Worm (Caenorhabditis elegans) whole organism, L1 larva: ENCODE data around the gene Y37E11AR.7.
A peak's percentile ranks its signal among the peaks of the same experiment; 100 is the strongest.

Experiments used
- C16A3.4 ChIP-seq: fragments of 150-350 bp; optimal IDR thresholded peaks from 2 replicates; lab custom pipeline; 2014; ENCODE audit warnings: missing biosample characterization, missing genetic modification characterization
- aly-2 ChIP-seq: fragments of 150-350 bp; optimal IDR thresholded peaks from 2 replicates; lab custom pipeline; 2014; ENCODE audit warnings: missing biosample characterization, missing genetic modification characterization
- ama-1 ChIP-seq: fragments of 150-350 bp; optimal IDR thresholded peaks from 2 replicates; lab custom pipeline; 2014
- blmp-1 ChIP-seq: fragments of 150-350 bp; optimal IDR thresholded peaks from 2 replicates; lab custom pipeline; 2014; ENCODE audit warnings: missing biosample characterization, missing genetic modification characterization
- ceh-8 ChIP-seq: fragments of 200-800 bp; sonication (Bioruptor generic); optimal IDR thresholded peaks from 2 replicates; lab custom pipeline; 2018; ENCODE audit warnings: mild to moderate bottlenecking, missing genetic modification characterization, moderate library complexity, missing compliant biosample characterization
- ceh-82 ChIP-seq, 3 experiments: fragments of 150-350 bp in 1 of 3; sonication (generic microtip) in 2 of 3; optimal IDR thresholded peaks; 2 replicates each; lab custom pipeline; 2014 to 2017; ENCODE audit warnings: missing biosample characterization in 3 of 3, missing genetic modification characterization in 3 of 3
- ceh-88 ChIP-seq: fragments of 200-800 bp; sonication (Bioruptor generic); IDR thresholded peaks from 2 replicates; pipeline ENCODE4 v1.3.6; 2022; ENCODE audit warnings: missing genetic modification characterization, missing compliant biosample characterization
- ceh-90 ChIP-seq: sonication (generic microtip); optimal IDR thresholded peaks from 2 replicates; lab custom pipeline; 2016; ENCODE audit warnings: missing genetic modification characterization, missing compliant biosample characterization
- ces-1 ChIP-seq: fragments of 150-350 bp; optimal IDR thresholded peaks from 2 replicates; lab custom pipeline; 2014; ENCODE audit warnings: missing biosample characterization, missing genetic modification reagents, missing genetic modification characterization
- efl-1 ChIP-seq, 4 experiments: fragments of 150-350 bp; optimal IDR thresholded peaks in 3 of 4; peaks in 1 of 4; 1 replicate in 1 of 4; 2 replicates in 3 of 4; lab custom pipeline; 2014; ENCODE audit warnings: missing biosample characterization in 2 of 4, missing genetic modification characterization in 2 of 4, missing genetic modification reagents in 2 of 4
- egl-13 ChIP-seq: sonication (generic microtip); optimal IDR thresholded peaks from 2 replicates; lab custom pipeline; 2016; ENCODE audit warnings: missing genotype, missing genetic modification reagents, missing genetic modification characterization, missing compliant biosample characterization
- elt-3 ChIP-seq, 6 experiments: fragments of 150-350 bp in 1 of 6; sonication (generic microtip); optimal IDR thresholded peaks; 2 replicates each; lab custom pipeline; 2017 to 2018; ENCODE audit warnings: missing biosample characterization in 6 of 6, missing genetic modification characterization in 6 of 6, inconsistent platforms in 1 of 6
- ets-5 ChIP-seq: fragments of 200-800 bp; sonication (Bioruptor generic); IDR thresholded peaks from 2 replicates; pipeline ENCODE4 v1.3.6; 2022; ENCODE audit warnings: missing genetic modification characterization, missing compliant biosample characterization
- fkh-10 ChIP-seq: sonication (generic microtip); optimal IDR thresholded peaks from 2 replicates; lab custom pipeline; 2017; ENCODE audit warnings: missing biosample characterization, missing genetic modification reagents, missing genetic modification characterization
- fkh-8 ChIP-seq: sonication (generic microtip); optimal IDR thresholded peaks from 2 replicates; lab custom pipeline; 2016; ENCODE audit warnings: mild to moderate bottlenecking, missing genetic modification characterization, missing compliant biosample characterization
- fos-1 ChIP-seq: fragments of 150-350 bp; optimal IDR thresholded peaks from 2 replicates; lab custom pipeline; 2014; ENCODE audit warnings: missing biosample characterization, missing genetic modification characterization
- hlh-4 ChIP-seq: sonication (generic microtip); optimal IDR thresholded peaks from 2 replicates; lab custom pipeline; 2016; ENCODE audit warnings: mild to moderate bottlenecking, missing genetic modification characterization, missing compliant biosample characterization
- hpl-2 ChIP-seq: fragments of 150-350 bp; optimal IDR thresholded peaks from 2 replicates; lab custom pipeline; 2014; ENCODE audit warnings: missing biosample characterization, missing genetic modification reagents, missing genetic modification characterization
- jun-1 ChIP-seq: fragments of 150-350 bp; optimal IDR thresholded peaks from 2 replicates; lab custom pipeline; 2014; ENCODE audit warnings: missing biosample characterization, missing genetic modification reagents, missing genetic modification characterization
- lin-13 ChIP-seq: fragments of 150-350 bp; optimal IDR thresholded peaks from 2 replicates; lab custom pipeline; 2014; ENCODE audit warnings: missing biosample characterization, missing genetic modification reagents, missing genetic modification characterization
- lin-14 ChIP-seq: fragments of 200-800 bp; sonication (Bioruptor generic); optimal IDR thresholded peaks from 2 replicates; lab custom pipeline; 2018; ENCODE audit warnings: mild to moderate bottlenecking, missing genetic modification characterization, moderate library complexity, missing compliant biosample characterization
- lin-15B ChIP-seq: fragments of 150-350 bp; sonication (generic microtip); optimal IDR thresholded peaks from 3 replicates; lab custom pipeline; 2014; ENCODE audit warnings: missing biosample characterization, missing genetic modification characterization
- lin-35 ChIP-seq, 2 experiments: fragments of 150-350 bp; optimal IDR thresholded peaks; 2 replicates each; lab custom pipeline; 2014; ENCODE audit warnings: missing biosample characterization in 2 of 2, missing genetic modification characterization in 2 of 2, missing genetic modification reagents in 2 of 2
- lir-3 ChIP-seq: sonication (generic microtip); optimal IDR thresholded peaks from 2 replicates; lab custom pipeline; 2016; ENCODE audit warnings: mild to moderate bottlenecking, missing genetic modification characterization, moderate library complexity, missing compliant biosample characterization; ENCODE audit not compliant: poor library complexity
- lsy-2 ChIP-seq, 2 experiments: fragments of 150-350 bp; optimal IDR thresholded peaks; 2 replicates each; lab custom pipeline; 2014; ENCODE audit warnings: missing biosample characterization in 2 of 2, missing genetic modification characterization in 2 of 2
- mab-9 ChIP-seq: fragments of 200-800 bp; sonication (Bioruptor generic); IDR thresholded peaks from 2 replicates; pipeline ENCODE4 v1.3.6; 2022; ENCODE audit warnings: missing genetic modification reagents, missing genetic modification characterization, missing compliant biosample characterization
- mef-2 ChIP-seq: fragments of 150-350 bp; optimal IDR thresholded peaks from 2 replicates; lab custom pipeline; 2014; ENCODE audit warnings: missing biosample characterization, missing genetic modification characterization
- mep-1 ChIP-seq: fragments of 150-350 bp; optimal IDR thresholded peaks from 2 replicates; lab custom pipeline; 2014; ENCODE audit warnings: missing biosample characterization, missing genetic modification characterization
- nhr-19 ChIP-seq: fragments of 200-800 bp; sonication (Bioruptor generic); conservative IDR thresholded peaks from 2 replicates; pipeline ENCODE4 v1.3.6; 2022; ENCODE audit warnings: missing genetic modification characterization, missing compliant biosample characterization
- nhr-20 ChIP-seq: sonication (generic microtip); optimal IDR thresholded peaks from 2 replicates; lab custom pipeline; 2016; ENCODE audit warnings: mild to moderate bottlenecking, missing genetic modification characterization, missing compliant biosample characterization
- nhr-237 ChIP-seq: fragments of 150-350 bp; optimal IDR thresholded peaks from 2 replicates; lab custom pipeline; 2014; ENCODE audit warnings: missing biosample characterization, missing genetic modification characterization
- nhr-28 ChIP-seq: fragments of 150-350 bp; optimal IDR thresholded peaks from 2 replicates; lab custom pipeline; 2014; ENCODE audit warnings: missing biosample characterization, missing genetic modification characterization
- nhr-47 ChIP-seq: sonication (generic microtip); optimal IDR thresholded peaks from 2 replicates; lab custom pipeline; 2016; ENCODE audit warnings: mild to moderate bottlenecking, missing genetic modification characterization, moderate library complexity, missing compliant biosample characterization
- nhr-71 ChIP-seq: sonication (generic microtip); optimal IDR thresholded peaks from 2 replicates; lab custom pipeline; 2016; ENCODE audit warnings: mild to moderate bottlenecking, missing genetic modification characterization, moderate library complexity, missing compliant biosample characterization
- nhr-76 ChIP-seq: sonication (generic microtip); optimal IDR thresholded peaks from 2 replicates; lab custom pipeline; 2017; ENCODE audit warnings: missing biosample characterization, missing genetic modification characterization
- nhr-77 ChIP-seq: fragments of 150-350 bp; optimal IDR thresholded peaks from 2 replicates; lab custom pipeline; 2014; ENCODE audit warnings: missing biosample characterization, missing genetic modification characterization
- nhr-84 ChIP-seq: sonication (generic microtip); optimal IDR thresholded peaks from 2 replicates; lab custom pipeline; 2017; ENCODE audit warnings: missing biosample characterization, missing genetic modification characterization
- nhr-90 ChIP-seq: sonication (generic microtip); optimal IDR thresholded peaks from 2 replicates; lab custom pipeline; 2016; ENCODE audit warnings: mild to moderate bottlenecking, missing genetic modification characterization, missing compliant biosample characterization; ENCODE audit not compliant: poor library complexity
- pag-3 ChIP-seq: sonication (generic microtip); optimal IDR thresholded peaks from 2 replicates; lab custom pipeline; 2017; ENCODE audit warnings: missing genetic modification characterization, mild to moderate bottlenecking, missing compliant biosample characterization, antibody characterized with exemption, borderline replicate concordance; ENCODE audit not compliant: insufficient read depth
- pax-3 ChIP-seq: fragments of 200-800 bp; sonication (Bioruptor generic); optimal IDR thresholded peaks from 2 replicates; lab custom pipeline; 2018; ENCODE audit warnings: mild to moderate bottlenecking, missing genetic modification characterization, moderate library complexity, missing compliant biosample characterization
- pqm-1 ChIP-seq: sonication (generic microtip); optimal IDR thresholded peaks from 3 replicates; lab custom pipeline; 2017; ENCODE audit warnings: missing biosample characterization, missing genetic modification characterization
- snu-23 ChIP-seq: sonication (generic microtip); optimal IDR thresholded peaks from 2 replicates; lab custom pipeline; 2016; ENCODE audit warnings: missing genetic modification characterization, missing compliant biosample characterization
- sox-4 ChIP-seq: sonication (generic microtip); optimal IDR thresholded peaks from 2 replicates; lab custom pipeline; 2016; ENCODE audit warnings: missing genetic modification characterization, missing compliant biosample characterization
- sptf-1 ChIP-seq: fragments of 150-350 bp; optimal IDR thresholded peaks from 2 replicates; lab custom pipeline; 2014; ENCODE audit warnings: missing biosample characterization, missing genetic modification characterization
- sup-37 ChIP-seq: fragments of 200-800 bp; sonication (Bioruptor generic); optimal IDR thresholded peaks from 2 replicates; lab custom pipeline; 2018; ENCODE audit warnings: mild to moderate bottlenecking, missing genetic modification characterization, missing compliant biosample characterization
- swsn-7 ChIP-seq: sonication (generic microtip); optimal IDR thresholded peaks from 2 replicates; lab custom pipeline; 2016; ENCODE audit warnings: missing genetic modification characterization, missing compliant biosample characterization
- tbx-2 ChIP-seq: sonication (generic microtip); optimal IDR thresholded peaks from 2 replicates; lab custom pipeline; 2016; ENCODE audit warnings: missing genetic modification characterization, missing compliant biosample characterization
- tlp-1 ChIP-seq: fragments of 150-350 bp; optimal IDR thresholded peaks from 2 replicates; lab custom pipeline; 2014; ENCODE audit warnings: missing biosample characterization, missing genetic modification characterization
- unc-30 ChIP-seq: sonication (generic microtip); optimal IDR thresholded peaks from 2 replicates; lab custom pipeline; 2017; ENCODE audit warnings: missing biosample characterization, missing genetic modification characterization
- unc-98 ChIP-seq: fragments of 200-800 bp; sonication (Bioruptor generic); IDR thresholded peaks from 2 replicates; pipeline ENCODE4 v1.3.6; 2022; ENCODE audit warnings: missing genetic modification characterization, missing compliant biosample characterization
- ztf-11 ChIP-seq, 2 experiments: sonication (generic microtip); optimal IDR thresholded peaks; 2 replicates each; lab custom pipeline; 2016 to 2017; ENCODE audit warnings: missing genetic modification characterization in 2 of 2, missing biosample characterization in 1 of 2, missing compliant biosample characterization in 1 of 2
- ztf-4 ChIP-seq: fragments of 150-350 bp; optimal IDR thresholded peaks from 2 replicates; lab custom pipeline; 2014; ENCODE audit warnings: missing biosample characterization, missing genetic modification characterization

The Y37E11AR.7 gene

DNA sequence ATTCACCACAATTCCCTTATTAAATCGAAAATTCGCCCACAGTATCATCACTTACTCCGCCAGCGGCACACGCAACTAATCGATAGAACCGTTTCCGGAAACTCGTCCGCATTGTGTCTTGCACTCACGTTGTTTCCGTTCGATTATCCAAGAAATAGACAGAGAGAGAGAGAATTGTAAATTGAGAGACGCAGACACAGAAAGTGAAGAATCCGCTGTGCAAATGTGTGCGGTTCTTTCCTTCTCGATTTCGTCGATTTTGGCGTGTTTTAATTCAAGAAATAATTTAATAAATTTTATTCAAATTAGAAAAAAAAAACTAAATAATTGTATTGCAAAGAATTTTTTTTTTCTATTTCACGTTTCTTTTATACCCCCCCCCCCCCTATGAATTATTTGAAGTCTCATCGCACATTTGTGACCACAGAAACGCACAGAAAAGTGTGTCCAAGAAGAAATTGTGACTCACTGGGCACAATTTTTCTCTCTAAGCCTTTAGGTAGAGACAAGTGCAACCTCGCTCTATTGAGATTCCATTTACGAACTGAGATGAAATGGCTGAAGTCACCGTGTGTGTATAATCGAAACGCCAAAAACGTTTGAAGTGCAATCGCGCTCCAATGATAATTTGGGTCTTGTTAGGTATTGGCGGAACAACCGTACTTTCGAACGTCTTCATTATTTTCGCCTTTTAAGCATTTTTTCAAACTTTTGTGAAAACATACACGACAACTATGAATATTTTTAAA, 16.4 kb downstream of the Y37E11AR.7 start, which contains the start of gene nape-2 (continued):
- TF ChIP-seq elt-3 (tag; optimal IDR thresholded peaks at IDR 0.05; lab: Kevin White, UChicago) (no peak), mab-9 (no peak), efl-1 (optimal IDR thresholded peaks at IDR 0.05; lab: Kevin White, UChicago) (no peak), efl-1 (GFP tag; optimal IDR thresholded peaks at IDR 0.05 in 1 of 2; lab: Kevin White, UChicago) (peak in 1 of 2 experiments; percentile 91), nhr-47 (peak; percentile 6), lsy-2 (tag; optimal IDR thresholded peaks at IDR 0.05; lab: Kevin White, UChicago) (peak in 1 of 2 experiments; percentile 32), tlp-1 (tag; lab: Kevin White, UChicago) (no peak), nhr-84 (tag; lab: Kevin White, UChicago) (no peak), aly-2 (no peak), nhr-28 (tag; lab: Kevin White, UChicago) (no peak), nhr-90 (tag; lab: Kevin White, UChicago) (no peak), pag-3 (tag; lab: Kevin White, UChicago) (no peak), ceh-8 (GFP tag; lab: Kevin White, UChicago) (no peak), ceh-88 (no peak), snu-23 (no peak), fos-1 (tag; lab: Kevin White, UChicago) (no peak), tbx-2 (tag; lab: Kevin White, UChicago) (no peak), nhr-237 (no peak), ceh-82 (tag; optimal IDR thresholded peaks at IDR 0.05; lab: Kevin White, UChicago) (no peak), nhr-77 (tag; lab: Kevin White, UChicago) (peak; percentile 16), ztf-4 (tag; lab: Kevin White, UChicago) (no peak), ces-1 (GFP tag; lab: Kevin White, UChicago) (no peak), ama-1 (lab: Kevin White, UChicago) (no peak), nhr-19 (GFP tag; lab: Robert Waterston, UW) (no peak), jun-1 (no peak), lin-35 (GFP tag; optimal IDR thresholded peaks at IDR 0.05; lab: Kevin White, UChicago) (peak in 1 of 2 experiments; percentile 32), pqm-1 (tag; lab: Kevin White, UChicago) (no peak), unc-30 (no peak), ztf-11 (tag; optimal IDR thresholded peaks at IDR 0.05; lab: Kevin White, UChicago) (no peak), lin-13 (no peak), hpl-2 (GFP tag; lab: Kevin White, UChicago) (no peak), egl-13 (no peak), hlh-4 (no peak), nhr-76 (no peak), fkh-10 (GFP tag; lab: Kevin White, UChicago) (no peak), pax-3 (tag; lab: Kevin White, UChicago) (no peak), sptf-1 (tag; lab: Kevin White, UChicago) (no peak), lin-14 (GFP tag; lab: Kevin White, UChicago) (peak; percentile 70), sox-4 (tag; lab: Kevin White, UChicago) (no peak), nhr-20 (tag; lab: Kevin White, UChicago) (no peak), ets-5 (GFP tag; lab: Robert Waterston, UW) (no peak), lin-15B (peak; percentile 45), fkh-8 (tag; lab: Kevin White, UChicago) (no peak), mep-1 (tag; lab: Kevin White, UChicago) (no peak), sup-37 (GFP tag; lab: Kevin White, UChicago) (no peak), ceh-90 (tag; lab: Kevin White, UChicago) (no peak), unc-98 (no peak), C16A3.4 (tag; lab: Kevin White, UChicago) (no peak), nhr-71 (tag; lab: Kevin White, UChicago) (no peak), mef-2 (tag; lab: Kevin White, UChicago) (no peak), swsn-7 (tag; lab: Kevin White, UChicago) (no peak), lir-3 (no peak), blmp-1 (tag; lab: Kevin White, UChicago) (peak; percentile 5)
